Worm (Caenorhabditis elegans): ENCODE data around the gene mrps-11.
A peak's percentile ranks its signal among the peaks of the same experiment; 100 is the strongest.

DNA sequence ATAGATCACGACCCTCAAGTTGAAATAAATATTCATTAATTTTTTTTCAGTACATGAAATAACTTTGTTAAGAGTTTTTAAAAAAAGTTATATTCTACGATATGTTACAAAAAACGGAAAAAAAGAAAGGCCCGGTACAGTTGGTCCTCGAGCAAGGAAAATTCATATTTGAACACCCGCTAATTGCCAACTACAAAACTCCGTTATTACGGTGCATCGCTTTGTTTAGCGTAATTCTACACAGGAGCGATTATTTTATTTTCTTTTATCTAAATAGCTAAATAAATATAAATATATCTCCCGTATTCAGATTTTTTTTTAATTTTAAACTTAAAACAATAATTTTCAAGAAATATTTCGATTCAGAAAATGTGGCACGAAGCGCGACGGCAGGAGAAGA is 44.0 kb downstream of the mrps-11 start, which contains the start of gene F28C1.1:
- no peak for TF ChIP-seq aly-2 (tag; optimal IDR thresholded peaks at IDR 0.05)
- no peak for TF ChIP-seq nhr-12 (tag; optimal IDR thresholded peaks at IDR 0.05)
- no peak for TF ChIP-seq elt-2 (tag; optimal IDR thresholded peaks at IDR 0.05)
- TF ChIP-seq nhr-77 (tag; optimal IDR thresholded peaks at IDR 0.05) = no peak
- no peak for TF ChIP-seq nhr-28 (tag; optimal IDR thresholded peaks at IDR 0.05)
- no peak for TF ChIP-seq ztf-4 (tag; optimal IDR thresholded peaks at IDR 0.05)
- TF ChIP-seq pha-4 (tag; optimal IDR thresholded peaks at IDR 0.05) = peak; percentile 33
- no peak for TF ChIP-seq ZK546.5 (tag; optimal IDR thresholded peaks at IDR 0.05)
